Fruit fly (Drosophila melanogaster) whole organism, larva: Measurements from ENCODE around the gene CG13077.

Source experiments
- noc ChIP-seq: fragments of 200-800 bp; sonication (Bioruptor generic); optimal IDR thresholded peaks from 3 replicates; lab custom pipeline; 2019; ENCODE audit warnings: missing biosample characterization, mild to moderate bottlenecking, missing genetic modification characterization, moderate library complexity

Gene CG13077

DNA sequence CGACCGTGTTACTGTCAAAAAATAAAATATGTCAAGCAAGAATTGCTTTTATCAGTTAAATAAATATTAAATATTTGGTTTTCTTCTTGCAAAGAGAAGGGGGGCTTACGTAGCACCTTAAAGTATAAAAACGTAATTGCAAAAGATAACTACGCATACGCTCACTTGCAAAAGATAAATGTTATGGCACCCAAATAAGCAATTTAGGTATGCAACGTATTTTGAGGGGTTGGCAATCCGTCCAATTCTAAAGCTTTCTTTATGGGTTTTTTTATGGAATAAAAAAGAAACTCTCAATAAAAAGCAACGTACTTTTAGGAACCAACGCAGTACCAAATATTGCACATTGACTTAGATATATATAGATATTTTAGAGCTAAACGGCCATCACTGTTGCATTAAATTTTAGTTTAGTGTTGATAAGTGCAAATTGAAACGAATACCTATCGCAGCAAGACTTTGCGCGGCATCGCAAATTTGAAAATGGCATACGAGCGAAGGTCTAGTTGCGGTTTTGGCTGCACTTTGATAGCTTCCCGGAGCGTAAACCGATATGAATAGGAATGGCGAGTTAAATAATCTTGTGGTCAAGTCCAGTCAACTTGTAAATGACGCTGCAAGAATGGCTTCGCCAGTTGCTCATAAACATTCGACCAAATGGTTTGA, at the start of gene CG13077:
CG13077 (plus strand) TSS at position 631 of the 666 bp plus-strand sequence.
- TF ChIP-seq noc (tag; lab: Kevin White, UChicago): no peak

DNA sequence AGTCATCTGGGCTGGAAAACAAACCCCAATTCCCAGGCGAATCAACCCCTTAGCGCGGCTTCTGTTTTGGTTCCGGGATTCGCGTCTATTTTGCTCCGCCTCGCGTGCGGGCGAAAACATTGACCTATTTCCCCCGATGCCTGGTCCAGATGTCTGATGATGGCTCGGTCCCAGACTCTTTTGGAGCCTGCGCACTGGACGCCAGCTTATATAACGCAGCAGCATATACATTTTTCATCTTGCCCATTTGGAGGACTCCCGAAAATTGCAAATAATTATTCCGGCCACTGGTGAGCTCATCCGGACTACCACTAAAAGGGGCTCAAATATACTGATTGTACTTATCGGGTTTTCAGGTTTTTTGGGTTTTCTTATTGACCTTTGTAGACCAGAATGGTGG, 49.6 kb upstream of the CG13077 start:
- no peak for TF ChIP-seq noc (tag; lab: Kevin White, UChicago)

DNA sequence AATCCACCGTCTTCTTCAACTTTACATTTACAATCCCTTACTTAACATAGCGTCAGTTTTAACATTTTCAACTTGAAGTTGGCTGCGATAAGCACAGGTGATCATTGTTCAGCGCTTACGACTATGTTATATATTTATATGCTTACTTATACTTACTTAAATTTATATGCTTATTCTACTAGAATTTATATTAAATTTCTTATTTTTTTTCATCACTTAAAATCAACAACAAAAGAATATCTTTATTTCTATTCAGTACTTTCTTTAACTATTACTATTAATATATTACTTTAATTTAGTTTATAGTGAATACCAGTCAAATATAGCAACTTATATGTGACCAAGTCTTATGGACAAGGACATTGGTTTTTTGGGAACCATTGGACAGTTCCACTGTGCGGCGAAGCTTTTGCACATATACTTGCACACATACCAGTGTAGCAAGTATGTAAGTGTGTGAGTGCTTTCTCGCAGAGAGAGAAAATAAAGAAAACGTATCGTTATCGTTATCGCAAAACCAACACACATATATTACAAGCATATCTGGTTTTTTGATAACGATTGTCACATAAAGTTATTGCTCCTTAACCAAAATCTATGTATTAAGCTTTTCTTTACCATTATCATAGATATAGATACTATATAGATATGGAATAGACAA, 48.4 kb upstream of the CG13077 start, which contains the start of gene Hasp:
Hasp (minus strand) TSS at position 51 of the 661 bp plus-strand sequence.
- no peak for TF ChIP-seq noc (tag; lab: Kevin White, UChicago)

dm6 chr2L:19518636-19519086, 47.0 kb upstream of the CG13077 start, which contains the start of gene CG10132:
TSS of gene CG10132 (plus strand) at chr2L:19518824.
- TF ChIP-seq noc (tag; lab: Kevin White, UChicago): no peak

DNA sequence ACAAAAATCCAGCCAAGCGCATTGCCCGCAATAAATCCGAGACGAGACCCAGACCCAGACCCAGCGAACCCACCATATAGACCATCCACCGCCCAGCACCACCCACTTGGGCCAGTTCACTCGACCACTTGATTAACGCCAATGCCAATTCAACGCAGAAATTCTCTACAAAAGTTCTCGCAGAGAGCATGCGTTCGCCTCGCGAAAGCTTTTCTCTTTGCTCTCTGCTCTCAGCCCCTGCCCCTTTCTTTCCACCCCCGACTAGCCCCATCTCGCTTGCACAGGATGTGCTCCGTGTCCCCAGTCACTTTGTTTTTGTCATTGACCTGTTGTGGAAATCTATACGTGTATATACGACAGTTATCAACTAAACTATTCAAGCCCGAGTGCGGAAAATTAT, 46.1 kb upstream of the CG13077 start:
- no peak for TF ChIP-seq noc (tag; lab: Kevin White, UChicago)

DNA sequence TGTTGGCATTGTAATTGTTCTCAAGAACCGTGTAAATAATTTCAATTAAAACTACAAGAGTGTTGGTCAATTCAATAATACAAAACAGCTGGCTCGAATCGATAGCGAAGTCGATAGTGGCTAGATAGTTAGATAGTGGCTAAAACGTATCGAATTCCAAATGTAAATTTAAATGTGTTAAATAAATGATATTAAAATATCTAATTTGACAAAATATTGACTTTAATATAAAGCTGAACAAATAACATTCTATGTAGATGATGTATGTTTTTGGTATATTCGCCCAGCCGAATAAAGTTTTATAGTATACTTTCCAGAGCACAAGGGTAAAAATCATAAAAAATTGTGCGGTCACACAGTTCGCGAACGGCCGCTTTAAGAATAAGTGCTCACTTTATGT, 39.3 kb upstream of the CG13077 start, which contains the start of the genes Dpm1 and CG10137:
Dpm1 (minus strand) TSS at position 53 of the 400 bp plus-strand sequence.
CG10137 (plus strand) TSS at position 371 of the 400 bp plus-strand sequence.
- TF ChIP-seq noc (tag; lab: Kevin White, UChicago): no peak

DNA sequence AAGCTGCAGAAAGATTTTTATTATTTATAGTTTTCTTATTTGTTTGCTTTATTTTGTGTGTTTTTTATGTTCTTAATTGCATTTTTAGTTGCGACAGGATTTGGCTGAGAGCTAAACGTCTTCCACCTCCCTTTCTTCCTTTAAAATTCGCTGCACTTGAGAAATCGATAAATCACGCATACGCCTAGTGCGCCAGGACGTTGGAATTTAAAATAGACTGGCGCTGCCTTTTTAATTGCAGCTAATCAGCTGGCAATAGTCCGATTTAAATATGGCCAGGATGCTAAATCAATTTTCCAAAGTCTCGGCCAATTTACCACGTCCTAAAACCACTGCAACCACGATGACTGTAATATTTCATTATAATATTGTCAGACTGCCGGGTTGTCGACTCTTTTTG, 38.8 kb upstream of the CG13077 start:
- no peak for TF ChIP-seq noc (tag; lab: Kevin White, UChicago)

DNA sequence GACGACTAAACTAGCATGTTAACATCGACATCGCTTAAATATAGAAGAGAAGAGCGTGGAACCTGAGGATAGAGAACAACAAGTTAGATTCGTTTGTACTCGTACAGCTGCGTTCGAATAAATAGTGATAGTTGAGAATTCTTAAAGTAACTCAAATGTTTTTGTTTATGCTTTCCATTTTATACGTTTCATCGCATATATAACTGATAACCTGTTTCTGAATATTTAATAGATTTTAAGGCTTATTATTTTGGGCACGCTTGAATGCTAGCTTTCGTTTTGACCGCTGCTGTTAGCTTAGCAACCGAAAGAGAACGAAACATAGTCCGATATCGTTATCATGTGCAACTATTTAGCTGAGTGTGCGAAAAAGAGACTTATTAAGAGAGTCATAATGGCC, 37.4 kb upstream of the CG13077 start:
- peak; percentile 100 for TF ChIP-seq noc (tag; lab: Kevin White, UChicago)

DNA sequence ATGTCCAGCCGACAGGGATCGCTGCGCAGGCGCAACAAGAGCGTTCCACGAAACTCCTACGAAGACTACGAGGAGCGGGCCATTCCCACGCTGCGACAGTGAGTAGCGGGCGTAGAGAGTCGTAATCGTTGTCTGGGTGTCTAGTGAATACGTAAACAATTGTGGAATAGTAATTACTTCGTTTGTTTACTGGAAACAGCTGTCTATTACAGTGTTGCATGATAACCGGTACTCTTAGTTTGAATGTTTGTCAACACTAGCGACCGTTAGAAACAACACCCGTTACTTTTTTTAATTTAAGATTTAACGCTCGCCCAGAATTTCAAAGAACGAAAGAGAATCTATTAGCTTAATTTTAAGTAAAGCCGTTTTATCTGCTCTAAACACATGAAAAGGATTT, 35.6 kb upstream of the CG13077 start, which contains the start of gene CG10165:
CG10165 (minus strand) TSS at position 214 of the 400 bp plus-strand sequence.
- no peak for TF ChIP-seq noc (tag; lab: Kevin White, UChicago)

dm6 chr2L:19533247-19533646, 32.4 kb upstream of the CG13077 start, which contains the start of gene CG33116:
TSS of gene CG33116 (plus strand) at chr2L:19533479.
- TF ChIP-seq noc (tag; lab: Kevin White, UChicago): peak; percentile 74

- TF ChIP-seq noc (tag; lab: Kevin White, UChicago): no peak
Measured at dm6 chr2L:19535234-19535633, 30.4 kb upstream of the CG13077 start, which contains the start of gene CG31697. TSS of gene CG31697 (plus strand) at chr2L:19535448.

DNA sequence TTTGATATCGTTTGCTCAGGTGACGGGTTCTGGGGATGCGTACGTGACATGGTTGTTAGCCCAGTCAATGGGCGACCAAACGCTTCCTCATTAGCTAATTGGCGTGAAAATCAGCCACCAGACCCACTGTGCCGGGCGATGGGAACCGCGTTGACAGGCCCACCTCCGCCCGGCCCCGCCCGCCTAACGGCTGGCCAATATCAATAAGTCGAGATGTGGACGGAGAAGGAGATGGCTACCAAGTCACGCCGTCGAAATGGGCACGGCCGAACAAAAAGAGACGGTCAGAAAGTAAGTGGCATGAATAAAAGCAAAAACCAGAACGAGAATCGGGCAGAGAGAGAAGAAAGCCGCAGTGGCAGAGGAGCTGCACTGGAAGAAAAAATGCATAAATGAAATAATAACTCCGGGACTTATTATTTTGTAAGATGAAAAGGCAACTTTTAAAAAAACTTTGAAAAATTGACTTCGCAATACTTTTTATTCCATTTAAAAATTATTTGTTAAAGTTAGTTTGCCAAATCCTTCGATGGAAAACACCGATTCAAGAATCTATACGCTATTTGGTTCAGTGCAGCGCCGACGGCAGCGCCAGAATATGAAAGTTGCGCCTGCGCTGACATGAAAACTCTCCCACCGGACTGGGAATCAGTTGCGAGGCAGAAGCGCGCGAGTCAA, 27.7 kb upstream of the CG13077 start, which contains the start of gene CG13082:
CG13082 (plus strand) TSS at position 647 of the 678 bp plus-strand sequence.
- TF ChIP-seq noc (tag; lab: Kevin White, UChicago): peak; percentile 68

DNA sequence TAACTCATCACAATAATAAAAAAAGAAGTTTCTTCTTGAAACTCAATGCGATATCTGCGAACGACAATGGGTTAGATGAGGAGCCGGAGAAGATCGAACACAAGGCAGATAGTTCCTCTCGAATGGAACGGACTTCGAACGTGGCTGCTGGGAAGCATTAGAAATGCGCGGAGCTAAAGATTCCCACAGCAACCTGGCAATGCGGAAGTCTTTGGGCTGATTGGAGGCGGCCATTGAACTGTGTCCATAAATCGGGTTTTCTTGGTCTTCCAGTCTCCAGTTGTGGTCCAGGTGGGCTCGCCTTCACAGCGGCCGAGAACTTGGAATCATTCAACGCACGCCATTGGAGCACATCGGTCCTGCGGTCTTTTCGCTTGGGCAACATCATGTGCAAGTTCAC, 25.4 kb upstream of the CG13077 start, which contains the start of gene CG13081:
CG13081 (plus strand) TSS at position 301 of the 400 bp plus-strand sequence.
- no peak for TF ChIP-seq noc (tag; lab: Kevin White, UChicago)

DNA sequence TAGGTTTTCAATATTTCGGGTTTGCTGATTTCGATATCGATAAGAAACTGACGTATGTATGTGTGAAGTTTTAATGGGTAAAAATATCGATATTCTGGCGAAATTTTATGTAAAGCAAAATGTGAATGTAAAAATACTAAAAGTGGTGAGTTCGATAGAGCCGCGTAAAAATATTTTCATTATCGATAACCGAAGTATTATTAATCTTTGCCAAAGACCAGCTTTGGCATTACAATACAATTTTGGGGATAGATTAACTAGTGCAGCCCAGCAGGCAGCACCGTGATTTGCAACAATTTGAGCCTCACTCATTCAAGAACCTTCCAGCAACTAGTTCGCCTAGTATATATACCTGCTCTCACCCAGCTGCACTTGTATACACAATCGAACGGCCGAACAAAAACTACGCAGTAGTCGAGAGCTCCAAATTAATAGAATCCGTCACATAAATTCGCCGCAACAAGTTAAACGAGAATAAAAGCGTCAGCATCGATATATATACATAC, 23.3 kb upstream of the CG13077 start:
- no peak for TF ChIP-seq noc (tag; lab: Kevin White, UChicago)

DNA sequence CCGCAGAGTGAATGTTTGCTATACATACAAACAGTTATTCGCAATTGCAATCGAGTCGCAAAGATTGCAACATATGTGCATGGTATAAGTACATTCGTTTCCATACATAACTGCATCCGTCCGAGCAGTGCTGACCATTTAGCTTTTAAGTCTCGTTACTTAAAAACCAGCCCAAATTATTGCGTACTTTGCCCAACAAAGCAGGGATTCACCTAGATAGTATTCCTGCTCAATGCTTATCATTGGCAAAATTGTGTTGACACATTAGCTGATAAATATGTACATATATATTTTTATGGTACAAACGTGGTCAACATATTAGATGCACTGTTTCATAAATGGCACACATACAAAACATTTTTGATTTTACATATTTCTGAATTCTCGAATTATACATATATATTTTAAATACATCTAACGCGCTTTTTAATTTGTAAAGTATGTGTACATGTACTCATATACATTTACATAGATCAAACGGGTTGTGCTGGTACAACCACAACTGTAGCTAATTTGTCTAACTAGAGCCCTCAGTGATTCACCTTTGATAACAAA, 22.6 kb upstream of the CG13077 start:
- TF ChIP-seq noc (tag; lab: Kevin White, UChicago): peak; percentile 68
